Worm (Caenorhabditis elegans) whole organism, L1 larva: ENCODE measurements around the gene C15C8.5.

ENCODE experiments used
- C16A3.4 ChIP-seq: fragments of 150-350 bp; optimal IDR thresholded peaks from 2 replicates; lab custom pipeline; 2014; ENCODE audit warnings: missing biosample characterization, missing genetic modification characterization
- C34B4.2 ChIP-seq: sonication (generic microtip); optimal IDR thresholded peaks from 2 replicates; lab custom pipeline; 2017; ENCODE audit warnings: mild to moderate bottlenecking, missing genetic modification characterization, missing compliant biosample characterization
- F16B12.6 ChIP-seq: fragments of 150-350 bp; optimal IDR thresholded peaks from 2 replicates; lab custom pipeline; 2014; ENCODE audit warnings: missing biosample characterization, missing genetic modification characterization
- aha-1 ChIP-seq: fragments of 150-350 bp; optimal IDR thresholded peaks from 2 replicates; lab custom pipeline; 2014; ENCODE audit warnings: missing biosample characterization, missing genetic modification characterization
- aly-2 ChIP-seq: fragments of 150-350 bp; optimal IDR thresholded peaks from 2 replicates; lab custom pipeline; 2014; ENCODE audit warnings: missing biosample characterization, missing genetic modification characterization
- ama-1 ChIP-seq: fragments of 150-350 bp; optimal IDR thresholded peaks from 2 replicates; lab custom pipeline; 2014
- blmp-1 ChIP-seq: fragments of 150-350 bp; optimal IDR thresholded peaks from 2 replicates; lab custom pipeline; 2014; ENCODE audit warnings: missing biosample characterization, missing genetic modification characterization
- ceh-88 ChIP-seq: fragments of 200-800 bp; sonication (Bioruptor generic); IDR thresholded peaks from 2 replicates; pipeline ENCODE4 v1.3.6; 2022; ENCODE audit warnings: missing genetic modification characterization, missing compliant biosample characterization
- ceh-90 ChIP-seq: sonication (generic microtip); optimal IDR thresholded peaks from 2 replicates; lab custom pipeline; 2016; ENCODE audit warnings: missing genetic modification characterization, missing compliant biosample characterization
- dsc-1 ChIP-seq: sonication (generic microtip); optimal IDR thresholded peaks from 2 replicates; lab custom pipeline; 2016; ENCODE audit warnings: mild to moderate bottlenecking, missing genetic modification characterization, missing compliant biosample characterization
- efl-1 ChIP-seq, 4 experiments: fragments of 150-350 bp; optimal IDR thresholded peaks in 3 of 4; peaks in 1 of 4; 1 replicate in 1 of 4; 2 replicates in 3 of 4; lab custom pipeline; 2014; ENCODE audit warnings: missing biosample characterization in 2 of 4, missing genetic modification characterization in 2 of 4, missing genetic modification reagents in 2 of 4
- elt-3 ChIP-seq, 6 experiments: fragments of 150-350 bp in 1 of 6; sonication (generic microtip); optimal IDR thresholded peaks; 2 replicates each; lab custom pipeline; 2017 to 2018; ENCODE audit warnings: missing biosample characterization in 6 of 6, missing genetic modification characterization in 6 of 6, inconsistent platforms in 1 of 6
- fkh-10 ChIP-seq: sonication (generic microtip); optimal IDR thresholded peaks from 2 replicates; lab custom pipeline; 2017; ENCODE audit warnings: missing biosample characterization, missing genetic modification reagents, missing genetic modification characterization
- fkh-4 ChIP-seq: sonication (generic microtip); optimal IDR thresholded peaks from 2 replicates; lab custom pipeline; 2016; ENCODE audit warnings: missing compliant biosample characterization, missing genetic modification characterization, borderline replicate concordance
- fos-1 ChIP-seq: fragments of 150-350 bp; optimal IDR thresholded peaks from 2 replicates; lab custom pipeline; 2014; ENCODE audit warnings: missing biosample characterization, missing genetic modification characterization
- grh-1 ChIP-seq: fragments of 200-800 bp; sonication (Bioruptor generic); IDR thresholded peaks from 2 replicates; pipeline ENCODE4 v1.3.6; 2022; ENCODE audit warnings: missing genetic modification reagents, missing genetic modification characterization, missing compliant biosample characterization
- hlh-17 ChIP-seq: fragments of 200-800 bp; sonication (Bioruptor generic); optimal IDR thresholded peaks from 2 replicates; lab custom pipeline; 2018; ENCODE audit warnings: missing genetic modification characterization, mild to moderate bottlenecking, missing compliant biosample characterization, moderate library complexity, borderline replicate concordance
- hpl-2 ChIP-seq: fragments of 150-350 bp; optimal IDR thresholded peaks from 2 replicates; lab custom pipeline; 2014; ENCODE audit warnings: missing biosample characterization, missing genetic modification reagents, missing genetic modification characterization
- irx-1 ChIP-seq: sonication (generic microtip); optimal IDR thresholded peaks from 2 replicates; lab custom pipeline; 2016; ENCODE audit warnings: missing genetic modification characterization, missing compliant biosample characterization
- lin-14 ChIP-seq: fragments of 200-800 bp; sonication (Bioruptor generic); optimal IDR thresholded peaks from 2 replicates; lab custom pipeline; 2018; ENCODE audit warnings: mild to moderate bottlenecking, missing genetic modification characterization, moderate library complexity, missing compliant biosample characterization
- lir-3 ChIP-seq: sonication (generic microtip); optimal IDR thresholded peaks from 2 replicates; lab custom pipeline; 2016; ENCODE audit warnings: mild to moderate bottlenecking, missing genetic modification characterization, moderate library complexity, missing compliant biosample characterization; ENCODE audit not compliant: poor library complexity
- lsy-2 ChIP-seq, 2 experiments: fragments of 150-350 bp; optimal IDR thresholded peaks; 2 replicates each; lab custom pipeline; 2014; ENCODE audit warnings: missing biosample characterization in 2 of 2, missing genetic modification characterization in 2 of 2
- mdl-1 ChIP-seq, 2 experiments: fragments of 150-350 bp; optimal IDR thresholded peaks; 2 replicates each; lab custom pipeline; 2014 to 2017; ENCODE audit warnings: missing biosample characterization in 2 of 2, missing genetic modification characterization in 2 of 2, inconsistent platforms in 1 of 2
- mef-2 ChIP-seq: fragments of 150-350 bp; optimal IDR thresholded peaks from 2 replicates; lab custom pipeline; 2014; ENCODE audit warnings: missing biosample characterization, missing genetic modification characterization
- mep-1 ChIP-seq: fragments of 150-350 bp; optimal IDR thresholded peaks from 2 replicates; lab custom pipeline; 2014; ENCODE audit warnings: missing biosample characterization, missing genetic modification characterization
- nhr-11 ChIP-seq: fragments of 150-350 bp; optimal IDR thresholded peaks from 2 replicates; lab custom pipeline; 2014; ENCODE audit warnings: missing biosample characterization, missing genetic modification characterization
- nhr-12 ChIP-seq: sonication (generic microtip); optimal IDR thresholded peaks from 2 replicates; lab custom pipeline; 2017; ENCODE audit warnings: missing biosample characterization, missing genetic modification characterization
- nhr-19 ChIP-seq: fragments of 200-800 bp; sonication (Bioruptor generic); conservative IDR thresholded peaks from 2 replicates; pipeline ENCODE4 v1.3.6; 2022; ENCODE audit warnings: missing genetic modification characterization, missing compliant biosample characterization
- nhr-20 ChIP-seq: sonication (generic microtip); optimal IDR thresholded peaks from 2 replicates; lab custom pipeline; 2016; ENCODE audit warnings: mild to moderate bottlenecking, missing genetic modification characterization, missing compliant biosample characterization
- nhr-237 ChIP-seq: fragments of 150-350 bp; optimal IDR thresholded peaks from 2 replicates; lab custom pipeline; 2014; ENCODE audit warnings: missing biosample characterization, missing genetic modification characterization
- nhr-71 ChIP-seq: sonication (generic microtip); optimal IDR thresholded peaks from 2 replicates; lab custom pipeline; 2016; ENCODE audit warnings: mild to moderate bottlenecking, missing genetic modification characterization, moderate library complexity, missing compliant biosample characterization
- nhr-85 ChIP-seq: sonication (generic microtip); peaks from one replicate; lab custom pipeline; 2016; ENCODE audit warnings: missing genetic modification characterization, inconsistent platforms, missing compliant biosample characterization
- nhr-90 ChIP-seq: sonication (generic microtip); optimal IDR thresholded peaks from 2 replicates; lab custom pipeline; 2016; ENCODE audit warnings: mild to moderate bottlenecking, missing genetic modification characterization, missing compliant biosample characterization; ENCODE audit not compliant: poor library complexity
- pag-3 ChIP-seq: sonication (generic microtip); optimal IDR thresholded peaks from 2 replicates; lab custom pipeline; 2017; ENCODE audit warnings: missing genetic modification characterization, mild to moderate bottlenecking, missing compliant biosample characterization, antibody characterized with exemption, borderline replicate concordance; ENCODE audit not compliant: insufficient read depth
- pqm-1 ChIP-seq: sonication (generic microtip); optimal IDR thresholded peaks from 3 replicates; lab custom pipeline; 2017; ENCODE audit warnings: missing biosample characterization, missing genetic modification characterization
- skn-1 ChIP-seq: fragments of 150-350 bp; optimal IDR thresholded peaks from 2 replicates; lab custom pipeline; 2014; ENCODE audit warnings: missing biosample characterization, missing genetic modification characterization
- snpc-4 ChIP-seq: fragments of 150-350 bp; optimal IDR thresholded peaks from 2 replicates; lab custom pipeline; 2014; ENCODE audit warnings: missing biosample characterization, missing genetic modification characterization
- snu-23 ChIP-seq: sonication (generic microtip); optimal IDR thresholded peaks from 2 replicates; lab custom pipeline; 2016; ENCODE audit warnings: missing genetic modification characterization, missing compliant biosample characterization
- sox-4 ChIP-seq: sonication (generic microtip); optimal IDR thresholded peaks from 2 replicates; lab custom pipeline; 2016; ENCODE audit warnings: missing genetic modification characterization, missing compliant biosample characterization
- sptf-1 ChIP-seq: fragments of 150-350 bp; optimal IDR thresholded peaks from 2 replicates; lab custom pipeline; 2014; ENCODE audit warnings: missing biosample characterization, missing genetic modification characterization
- sup-37 ChIP-seq: fragments of 200-800 bp; sonication (Bioruptor generic); optimal IDR thresholded peaks from 2 replicates; lab custom pipeline; 2018; ENCODE audit warnings: mild to moderate bottlenecking, missing genetic modification characterization, missing compliant biosample characterization
- swsn-7 ChIP-seq: sonication (generic microtip); optimal IDR thresholded peaks from 2 replicates; lab custom pipeline; 2016; ENCODE audit warnings: missing genetic modification characterization, missing compliant biosample characterization
- tlp-1 ChIP-seq: fragments of 150-350 bp; optimal IDR thresholded peaks from 2 replicates; lab custom pipeline; 2014; ENCODE audit warnings: missing biosample characterization, missing genetic modification characterization
- unc-130 ChIP-seq: fragments of 150-350 bp; optimal IDR thresholded peaks from 2 replicates; lab custom pipeline; 2017; ENCODE audit warnings: missing biosample characterization, missing genetic modification characterization, inconsistent platforms
- zip-4 ChIP-seq: fragments of 200-800 bp; sonication (Bioruptor generic); optimal IDR thresholded peaks from 2 replicates; lab custom pipeline; 2018; ENCODE audit warnings: mild to moderate bottlenecking, missing genetic modification characterization, moderate library complexity, missing compliant biosample characterization
- ztf-11 ChIP-seq, 2 experiments: sonication (generic microtip); optimal IDR thresholded peaks; 2 replicates each; lab custom pipeline; 2016 to 2017; ENCODE audit warnings: missing genetic modification characterization in 2 of 2, missing biosample characterization in 1 of 2, missing compliant biosample characterization in 1 of 2

Gene C15C8.5

ce11 chrV:12754839-12755238 lies 7.0 kb downstream of the C15C8.5 start, which contains the start of gene gpa-13:
TSS of gene gpa-13 (minus strand) at chrV:12754939.
- TF ChIP-seq unc-130, result no peak
- no peak for TF ChIP-seq fkh-10 (GFP tag; lab: Kevin White, UChicago)

- TF ChIP-seq nhr-12 (no peak), dsc-1 (tag; lab: Kevin White, UChicago) (no peak), sox-4 (no peak), nhr-11 (tag; lab: Kevin White, UChicago) (no peak), hlh-17 (no peak), snpc-4 (no peak), mdl-1 (tag; optimal IDR thresholded peaks at IDR 0.05; lab: Kevin White, UChicago) (no peak), lir-3 (tag; lab: Kevin White, UChicago) (no peak), fkh-10 (GFP tag; lab: Kevin White, UChicago) (no peak), nhr-90 (tag; lab: Kevin White, UChicago) (no peak), aha-1 (no peak), C16A3.4 (tag; lab: Kevin White, UChicago) (no peak)
These were observed 11.9 kb downstream of the C15C8.5 start, which contains the start of gene papl-1 for ce11 chrV:12759660-12760059. TSS of gene papl-1 (minus strand) at chrV:12759760.

ce11 chrV:12760913-12761312 lies 13.1 kb downstream of the C15C8.5 start, which contains the start of gene F18E2.15:
TSS of gene F18E2.15 (minus strand) at chrV:12761013.
- TF ChIP-seq sptf-1 (tag; lab: Kevin White, UChicago) (no peak), nhr-19 (GFP tag; lab: Robert Waterston, UW) (no peak), zip-4 (GFP tag; lab: Kevin White, UChicago) (no peak), fkh-10 (GFP tag; lab: Kevin White, UChicago) (no peak), skn-1 (tag; lab: Kevin White, UChicago) (no peak), nhr-85 (tag; lab: Kevin White, UChicago) (no peak), nhr-237 (tag; lab: Kevin White, UChicago) (no peak), aly-2 (tag; lab: Kevin White, UChicago) (no peak), irx-1 (tag; lab: Kevin White, UChicago) (no peak), C34B4.2 (tag; lab: Kevin White, UChicago) (no peak), ama-1 (lab: Kevin White, UChicago) (no peak), pqm-1 (tag; lab: Kevin White, UChicago) (no peak), hlh-17 (no peak)
- TF ChIP-seq, all 84 proteins: peak for 0

- no peak for TF ChIP-seq pqm-1 (tag; lab: Kevin White, UChicago)
- TF ChIP-seq mef-2 (tag; lab: Kevin White, UChicago), result no peak
- TF ChIP-seq grh-1 (GFP tag; lab: Robert Waterston, UW), result no peak
- no peak for TF ChIP-seq blmp-1 (tag; lab: Kevin White, UChicago)
- no peak for TF ChIP-seq ztf-11 (tag; optimal IDR thresholded peaks at IDR 0.05; lab: Kevin White, UChicago)
- no peak for TF ChIP-seq hpl-2
- peak; percentile 84 for TF ChIP-seq F16B12.6 (tag; lab: Kevin White, UChicago)
- TF ChIP-seq tlp-1 (tag; lab: Kevin White, UChicago), result no peak
- no peak for TF ChIP-seq fos-1 (tag; lab: Kevin White, UChicago)
- TF ChIP-seq mep-1 (tag; lab: Kevin White, UChicago), result peak; percentile 53
- no peak for TF ChIP-seq hlh-17
- TF ChIP-seq mdl-1 (tag; optimal IDR thresholded peaks at IDR 0.05; lab: Kevin White, UChicago), result no peak
- TF ChIP-seq elt-3 (tag; optimal IDR thresholded peaks at IDR 0.05; lab: Kevin White, UChicago), result peak in 1 of 6 experiments; percentile 37
- TF ChIP-seq snu-23 (GFP tag; lab: Kevin White, UChicago), result no peak
- no peak for TF ChIP-seq sup-37 (GFP tag; lab: Kevin White, UChicago)
- TF ChIP-seq sptf-1 (tag; lab: Kevin White, UChicago), result no peak
- no peak for TF ChIP-seq ceh-90
- peak; percentile 32 for TF ChIP-seq swsn-7
- no peak for TF ChIP-seq ceh-88
- no peak for TF ChIP-seq nhr-71 (tag; lab: Kevin White, UChicago)
- peak; percentile 86 to 98 for TF ChIP-seq lsy-2 (tag; optimal IDR thresholded peaks at IDR 0.05; lab: Kevin White, UChicago)
- peak; percentile 38 for TF ChIP-seq nhr-20
- peak; percentile 6 for TF ChIP-seq unc-130
- peak; percentile 25 to 62 for TF ChIP-seq efl-1 (optimal IDR thresholded peaks at IDR 0.05; lab: Kevin White, UChicago)
- TF ChIP-seq efl-1 (GFP tag; optimal IDR thresholded peaks at IDR 0.05 in 1 of 2; lab: Kevin White, UChicago), result peak; percentile 66 to 93
- TF ChIP-seq lin-14, result no peak
- TF ChIP-seq fkh-4 (tag; lab: Kevin White, UChicago), result no peak
- no peak for TF ChIP-seq pag-3 (tag; lab: Kevin White, UChicago)
These were observed 15.6 kb downstream of the C15C8.5 start, which contains the start of the genes abcf-1 and scc-3 for ce11 chrV:12763291-12763995. TSS of gene abcf-1 (minus strand) at chrV:12763375. TSS of gene scc-3 (plus strand) at chrV:12763945.
